Fruit fly (Drosophila melanogaster) whole organism, prepupa: ENCODE results near the gene Tmem214.

Experiments
- CG10669 ChIP-seq: fragments of 200-800 bp; sonication (Bioruptor generic); optimal IDR thresholded peaks from 3 replicates; lab custom pipeline; 2018; ENCODE audit warnings: missing biosample characterization, mild to moderate bottlenecking, missing genetic modification characterization, moderate library complexity
- CG6163 ChIP-seq: fragments of 200-800 bp; sonication (Bioruptor generic); IDR thresholded peaks from 3 replicates; pipeline ENCODE4 v1.3.6; 2022; ENCODE audit warnings: missing biosample characterization, missing genetic modification characterization
- Hr4 ChIP-seq: fragments of 200-800 bp; sonication (Bioruptor generic); optimal IDR thresholded peaks from 3 replicates; lab custom pipeline; 2016; ENCODE audit warnings: missing biosample characterization, missing genetic modification characterization
- Met ChIP-seq: fragments of 200-800 bp; sonication (Bioruptor generic); optimal IDR thresholded peaks from 3 replicates; lab custom pipeline; 2016; ENCODE audit warnings: missing biosample characterization, missing genetic modification characterization
- OdsH ChIP-seq: fragments of 200-800 bp; sonication (Bioruptor generic); optimal IDR thresholded peaks from 3 replicates; lab custom pipeline; 2016; ENCODE audit warnings: missing biosample characterization, missing genetic modification characterization
- cyc ChIP-seq: fragments of 200-800 bp; sonication (Bioruptor generic); optimal IDR thresholded peaks from 3 replicates; lab custom pipeline; 2016; ENCODE audit warnings: missing biosample characterization, missing genetic modification characterization
- fkh ChIP-seq: fragments of 200-800 bp; sonication (Bioruptor generic); optimal IDR thresholded peaks from 3 replicates; lab custom pipeline; 2017; ENCODE audit warnings: missing biosample characterization, mild to moderate bottlenecking, missing genetic modification characterization, moderate library complexity
- lz ChIP-seq: fragments of 200-800 bp; sonication (Bioruptor generic); optimal IDR thresholded peaks from 3 replicates; lab custom pipeline; 2016; ENCODE audit warnings: missing biosample characterization, missing genetic modification characterization
- ss ChIP-seq, 2 experiments: fragments of 200-800 bp; sonication (Bioruptor generic); optimal IDR thresholded peaks; 2 replicates in 1 of 2; 3 replicates in 1 of 2; lab custom pipeline; 2017 to 2018; ENCODE audit warnings: mild to moderate bottlenecking in 2 of 2, missing biosample characterization in 2 of 2, missing genetic modification characterization in 2 of 2, moderate library complexity in 1 of 2

DNA sequence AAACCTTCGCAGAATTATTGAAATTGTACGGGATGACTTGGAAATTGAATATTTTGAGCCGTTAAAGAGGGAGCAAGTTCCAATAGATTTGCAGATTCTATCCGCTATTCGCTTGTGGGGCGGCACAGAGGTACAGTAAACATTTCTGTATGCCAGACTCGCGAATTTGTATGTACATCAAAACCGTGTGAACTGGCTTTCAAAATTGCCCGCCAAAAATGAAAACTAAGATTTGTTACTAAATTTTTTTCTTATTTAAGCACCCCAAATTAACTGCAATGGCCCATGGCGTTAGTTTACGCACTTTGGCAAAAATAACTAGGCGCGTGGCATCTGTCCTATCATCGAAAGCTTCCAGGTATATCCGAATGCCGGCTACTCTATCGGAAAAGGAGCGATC is 18.0 kb upstream of the Tmem214 start:
- TF ChIP-seq Met (GFP tag; lab: Kevin White, UChicago) = no peak
- no peak for TF ChIP-seq ss (GFP tag; optimal IDR thresholded peaks at IDR 0.05; lab: Kevin White, UChicago)
- TF ChIP-seq CG6163 (GFP tag; lab: Robert Waterston, UW) = no peak
- no peak for TF ChIP-seq Hr4
- no peak for TF ChIP-seq OdsH (GFP tag; lab: Kevin White, UChicago)
- no peak for TF ChIP-seq lz
- no peak for TF ChIP-seq CG10669 (GFP tag; lab: Kevin White, UChicago)
- no peak for TF ChIP-seq cyc
- TF ChIP-seq fkh = no peak
